Worm (Caenorhabditis elegans): ENCODE measurements around the gene akap-1.

DNA sequence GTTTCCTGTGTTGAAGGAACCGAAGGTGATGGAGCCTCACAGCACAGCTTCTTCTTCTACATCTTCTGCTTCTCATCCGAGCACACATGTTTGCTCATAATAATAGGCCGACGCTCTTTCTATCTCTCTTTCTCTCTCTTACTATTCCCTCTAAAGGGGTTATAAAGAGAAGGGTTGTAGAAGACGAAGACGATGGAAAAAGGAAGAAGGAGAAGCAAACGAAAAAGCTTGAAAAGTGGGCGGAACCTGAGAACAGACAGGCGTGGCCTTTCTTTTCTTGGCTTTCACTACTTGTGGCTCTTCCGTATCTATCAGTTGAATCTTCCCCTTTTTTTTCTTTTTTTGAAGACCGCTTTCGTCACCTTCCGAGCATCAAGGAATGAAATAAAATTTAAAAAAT lies 45.4 kb upstream of the akap-1 start:
- TF ChIP-seq elt-1 (tag; optimal IDR thresholded peaks at IDR 0.05), result no peak
- TF ChIP-seq nhr-237 (tag; optimal IDR thresholded peaks at IDR 0.05), result no peak
- no peak for TF ChIP-seq nhr-77 (tag; optimal IDR thresholded peaks at IDR 0.05)
- no peak for TF ChIP-seq nhr-23 (tag; optimal IDR thresholded peaks at IDR 0.05)
- no peak for TF ChIP-seq ama-1 (optimal IDR thresholded peaks at IDR 0.05)
